Fruit fly (Drosophila melanogaster): ENCODE results near the gene D1.

Gene D1

dm6 chr3R:9239941-9240400 lies 483 bp downstream of the D1 start:
- no peak for TF ChIP-seq noc (tag; optimal IDR thresholded peaks at IDR 0.05)

DNA sequence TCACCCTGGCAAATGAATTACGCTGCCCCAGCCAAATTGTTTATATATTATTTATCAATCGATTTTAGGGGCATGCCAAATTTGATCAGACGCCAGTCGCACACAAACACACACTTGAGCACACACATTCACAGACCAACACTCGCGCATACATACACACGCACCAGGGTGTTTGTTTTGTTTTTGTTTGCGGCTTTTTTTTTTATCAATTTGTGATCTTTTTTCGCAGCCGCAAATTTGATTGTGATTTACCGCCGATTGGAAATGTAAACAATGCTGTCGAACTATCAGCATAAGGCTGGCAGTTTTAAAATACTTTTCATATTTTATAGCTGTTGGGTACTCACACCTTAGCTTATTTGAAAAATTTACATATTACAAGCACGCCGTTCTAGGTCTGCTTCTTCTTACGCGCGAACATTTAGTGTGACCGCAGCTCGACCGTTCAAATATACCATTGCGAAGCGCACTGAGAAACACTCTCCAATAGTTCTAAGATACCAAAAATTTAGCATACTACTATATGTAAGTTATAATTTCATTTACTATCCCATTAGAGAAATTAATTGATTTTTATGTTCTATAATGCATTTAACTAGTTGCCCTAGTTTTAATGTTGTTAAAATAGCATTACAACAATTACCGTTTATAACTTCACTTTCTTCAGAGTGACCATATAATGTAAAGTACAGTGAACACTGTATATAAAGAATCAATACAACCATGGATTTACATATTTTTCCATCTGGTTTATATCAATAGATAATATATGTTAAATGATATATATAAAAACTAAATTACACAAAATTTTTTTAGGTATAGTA lies 3.0 kb downstream of the D1 start, which contains the start of gene pum:
Gene pum, minus strand, starts transcription at position 415 of the 824 bp plus-strand sequence.
- peak; percentile 58 for TF ChIP-seq noc (tag; optimal IDR thresholded peaks at IDR 0.05)

dm6 chr3R:9236883-9237267 lies 3.6 kb downstream of the D1 start:
- no peak for TF ChIP-seq noc (tag; optimal IDR thresholded peaks at IDR 0.05)

- no peak for TF ChIP-seq noc (tag; optimal IDR thresholded peaks at IDR 0.05)
Observed at dm6 chr3R:9236070-9236492, 4.4 kb downstream of the D1 start.

dm6 chr3R:9234756-9235255 lies 5.6 kb downstream of the D1 start:
- no peak for TF ChIP-seq noc (tag; optimal IDR thresholded peaks at IDR 0.05)

DNA sequence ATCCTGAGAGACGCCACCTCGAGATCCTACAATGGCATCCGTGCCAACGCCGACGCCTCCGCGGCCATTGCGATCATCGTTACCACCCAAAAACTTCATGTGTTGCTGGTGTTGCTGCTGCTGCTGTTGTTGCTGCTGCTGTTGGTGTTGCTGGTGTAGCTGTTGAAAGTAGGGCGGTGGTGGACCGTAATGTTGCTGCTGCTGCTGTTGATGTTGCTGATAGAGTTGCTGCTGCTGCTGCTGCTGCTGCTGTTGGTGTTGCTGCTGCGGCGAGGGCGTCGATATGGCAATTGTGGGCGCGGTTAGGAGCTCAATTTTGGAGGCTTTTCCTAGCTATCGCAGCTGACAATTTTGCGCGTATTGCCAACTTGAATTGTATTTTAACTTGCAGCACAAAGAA lies 6.7 kb downstream of the D1 start:
- TF ChIP-seq noc (tag; optimal IDR thresholded peaks at IDR 0.05) = no peak

DNA sequence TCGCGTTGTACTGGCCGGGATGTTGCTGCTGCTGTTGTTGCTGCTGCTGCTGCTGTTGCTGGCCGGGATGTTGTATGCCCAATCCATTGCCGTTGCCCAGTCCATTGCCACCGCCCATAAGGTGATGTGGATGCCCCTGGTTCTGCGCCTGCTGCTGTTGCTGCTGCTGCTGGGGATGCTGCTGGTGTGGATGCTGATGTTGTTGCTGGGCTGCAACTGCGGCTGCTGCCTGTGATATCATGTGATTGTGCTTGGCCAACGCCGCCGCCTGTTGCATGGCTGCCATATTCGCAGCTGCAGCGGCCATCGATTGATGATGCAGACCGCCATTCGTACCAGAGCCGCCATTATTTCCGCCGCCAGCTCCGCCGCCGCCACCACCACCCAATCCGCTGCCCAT lies 8.1 kb downstream of the D1 start:
- no peak for TF ChIP-seq noc (tag; optimal IDR thresholded peaks at IDR 0.05)

- TF ChIP-seq noc (tag; optimal IDR thresholded peaks at IDR 0.05) = no peak
Observed at dm6 chr3R:9229996-9230601, 10.4 kb downstream of the D1 start.

DNA sequence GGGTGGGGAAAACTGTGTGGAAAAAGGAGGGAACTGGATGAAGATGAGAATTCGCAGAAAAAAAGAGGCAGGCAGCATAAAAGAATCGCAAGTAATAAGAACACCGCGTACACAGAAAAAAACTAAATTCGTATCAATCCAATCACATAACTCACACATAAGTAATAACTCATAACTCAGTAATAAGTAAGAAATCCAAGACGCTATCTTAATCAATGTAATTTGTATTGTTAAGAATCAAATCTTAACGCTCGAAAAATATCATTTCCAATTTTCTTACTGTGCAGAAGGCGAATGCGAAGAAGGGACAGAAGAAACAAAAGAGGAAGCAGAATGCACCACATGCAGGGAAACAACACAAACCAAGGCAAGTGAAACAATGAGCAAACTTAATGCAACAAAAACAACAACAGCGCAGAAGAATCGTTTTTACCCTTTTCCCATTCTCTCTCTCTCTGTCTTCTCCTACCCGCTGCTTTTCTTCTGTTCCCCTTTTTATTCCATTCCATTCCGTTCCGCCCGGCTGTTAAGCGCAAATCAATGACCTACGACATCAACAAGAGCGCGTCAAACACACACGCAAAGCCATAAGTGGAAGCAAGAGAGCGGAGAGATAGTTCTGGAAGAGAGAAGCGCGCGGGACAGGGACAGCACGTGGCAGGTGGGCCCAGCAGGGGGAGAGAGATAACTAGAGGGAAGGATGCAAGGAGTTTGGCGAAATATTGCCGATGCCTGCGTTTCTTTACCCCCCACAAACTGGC lies 11.2 kb downstream of the D1 start:
- TF ChIP-seq noc (tag; optimal IDR thresholded peaks at IDR 0.05) = peak; percentile 33

DNA sequence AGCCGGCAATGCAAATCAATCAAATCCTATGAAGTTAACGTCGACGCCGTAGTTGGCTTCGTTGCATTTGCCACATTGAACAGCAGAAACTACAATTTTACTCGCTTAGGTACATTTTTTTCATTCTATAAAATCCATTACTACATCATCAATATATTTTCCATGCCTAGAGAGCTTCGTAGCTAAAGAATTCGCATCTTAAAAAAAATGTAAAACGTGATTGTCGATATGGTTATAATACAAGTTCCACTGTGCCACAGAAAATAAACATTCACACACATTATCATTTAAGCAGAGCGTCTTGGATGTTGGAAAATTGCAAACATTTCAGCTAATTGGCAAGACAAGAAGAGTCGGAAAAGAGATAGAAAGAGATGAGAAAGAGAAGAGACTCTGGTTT lies 12.5 kb downstream of the D1 start:
- no peak for TF ChIP-seq noc (tag; optimal IDR thresholded peaks at IDR 0.05)

- TF ChIP-seq noc (tag; optimal IDR thresholded peaks at IDR 0.05) = peak; percentile 91
Observed at dm6 chr3R:9227330-9227729, 13.1 kb downstream of the D1 start.

- TF ChIP-seq noc (tag; optimal IDR thresholded peaks at IDR 0.05) = no peak
Observed at dm6 chr3R:9226701-9227313, 13.6 kb downstream of the D1 start.

- TF ChIP-seq noc (tag; optimal IDR thresholded peaks at IDR 0.05) = no peak
Observed at dm6 chr3R:9226146-9226545, 14.3 kb downstream of the D1 start.

dm6 chr3R:9224807-9225206 lies 15.6 kb downstream of the D1 start:
- TF ChIP-seq noc (tag; optimal IDR thresholded peaks at IDR 0.05) = no peak

dm6 chr3R:9222355-9222754 lies 18.1 kb downstream of the D1 start:
- no peak for TF ChIP-seq noc (tag; optimal IDR thresholded peaks at IDR 0.05)
